Worm (Caenorhabditis elegans) whole organism, L1 larva: ENCODE data around the gene skr-12.

Experiments used
- aly-2 ChIP-seq: fragments of 150-350 bp; optimal IDR thresholded peaks from 2 replicates; lab custom pipeline; 2014; ENCODE audit warnings: missing biosample characterization, missing genetic modification characterization
- ces-1 ChIP-seq: fragments of 150-350 bp; optimal IDR thresholded peaks from 2 replicates; lab custom pipeline; 2014; ENCODE audit warnings: missing biosample characterization, missing genetic modification reagents, missing genetic modification characterization
- jun-1 ChIP-seq: fragments of 150-350 bp; optimal IDR thresholded peaks from 2 replicates; lab custom pipeline; 2014; ENCODE audit warnings: missing biosample characterization, missing genetic modification reagents, missing genetic modification characterization
- nhr-11 ChIP-seq: fragments of 150-350 bp; optimal IDR thresholded peaks from 2 replicates; lab custom pipeline; 2014; ENCODE audit warnings: missing biosample characterization, missing genetic modification characterization
- nhr-28 ChIP-seq: fragments of 150-350 bp; optimal IDR thresholded peaks from 2 replicates; lab custom pipeline; 2014; ENCODE audit warnings: missing biosample characterization, missing genetic modification characterization
- sox-4 ChIP-seq: sonication (generic microtip); optimal IDR thresholded peaks from 2 replicates; lab custom pipeline; 2016; ENCODE audit warnings: missing genetic modification characterization, missing compliant biosample characterization

- TF ChIP-seq sox-4 (tag; lab: Kevin White, UChicago) (no peak), nhr-11 (tag; lab: Kevin White, UChicago) (no peak), ces-1 (GFP tag; lab: Kevin White, UChicago) (no peak), nhr-28 (tag; lab: Kevin White, UChicago) (no peak), aly-2 (tag; lab: Kevin White, UChicago) (no peak), jun-1 (tag; lab: Kevin White, UChicago) (no peak)
Measured at ce11 chrIV:17216048-17216447, 49.0 kb downstream of the skr-12 start, which contains the start of gene Y116A8B.1.
